Fruit fly (Drosophila melanogaster): ENCODE data around the gene Oatp74D.

Oatp74D gene

DNA sequence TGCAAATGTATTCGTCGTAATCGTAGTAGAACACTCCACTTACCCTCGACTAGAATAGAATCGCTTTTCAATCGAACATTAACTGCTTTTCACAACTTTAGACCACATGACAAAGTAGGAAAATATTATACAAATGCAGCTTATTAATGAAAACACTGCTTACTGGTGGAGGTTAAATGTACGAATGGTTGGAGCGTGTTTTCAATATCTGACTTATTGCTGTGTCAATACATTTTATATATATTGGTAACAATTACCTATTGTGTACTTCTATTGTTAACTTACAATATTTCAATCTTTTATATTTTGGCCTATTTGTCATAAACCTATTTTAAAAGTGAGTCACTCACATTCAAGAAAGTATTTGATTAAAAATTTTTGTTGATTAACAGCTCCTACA lies 53.1 kb downstream of the Oatp74D start:
- TF ChIP-seq CG11294 (GFP tag; IDR thresholded peaks at IDR 0.05) = no peak

dm6 chr3L:17549049-17549876 lies 62.3 kb downstream of the Oatp74D start, which contains the start of the genes Jon74E and CG7542:
Jon74E (minus strand) TSS chr3L:17549127.
CG7542 (plus strand) TSS chr3L:17549826.
- no peak for TF ChIP-seq CG6163 (GFP tag; IDR thresholded peaks at IDR 0.05)
- TF ChIP-seq Blimp-1 (GFP tag; optimal IDR thresholded peaks at IDR 0.05) = no peak
- no peak for TF ChIP-seq acj6 (GFP tag; optimal IDR thresholded peaks at IDR 0.05)
- TF ChIP-seq CG11762 (GFP tag; optimal IDR thresholded peaks at IDR 0.05; ENCODE audit: insufficient read depth) = no peak
- peak; percentile 54 for TF ChIP-seq vri (GFP tag; optimal IDR thresholded peaks at IDR 0.05)
- TF ChIP-seq Met (GFP tag; optimal IDR thresholded peaks at IDR 0.05) = no peak
- TF ChIP-seq Eip75B (GFP tag; optimal IDR thresholded peaks at IDR 0.05) = no peak
- no peak for TF ChIP-seq CG8632 (GFP tag; optimal IDR thresholded peaks at IDR 0.05)

DNA sequence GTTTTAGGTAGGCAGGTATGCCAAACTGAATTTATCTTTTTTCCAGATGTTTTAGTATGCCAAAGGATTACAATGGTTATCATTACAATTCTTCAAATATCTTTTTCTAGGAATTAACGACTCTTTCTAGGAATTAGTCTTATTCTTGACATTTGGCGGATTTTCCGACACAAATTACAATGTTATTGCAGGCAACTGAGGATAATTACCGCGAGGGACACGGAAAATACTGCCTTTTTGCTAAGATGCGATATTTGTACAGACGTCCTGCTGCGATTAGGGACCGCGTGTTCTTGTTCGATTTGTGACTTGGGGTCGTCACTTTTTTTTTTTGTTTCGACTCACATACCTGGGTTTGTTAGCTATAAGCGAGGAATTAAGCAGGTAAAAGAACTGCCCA lies 68.9 kb downstream of the Oatp74D start:
- TF ChIP-seq cyc (GFP tag; optimal IDR thresholded peaks at IDR 0.05) (no peak), CG6163 (GFP tag; IDR thresholded peaks at IDR 0.05) (no peak), Hr39 (GFP tag; optimal IDR thresholded peaks at IDR 0.05) (no peak), CG15336 (GFP tag; IDR thresholded peaks at IDR 0.05) (no peak), Ets21C (GFP tag; optimal IDR thresholded peaks at IDR 0.05) (no peak), Met (GFP tag; optimal IDR thresholded peaks at IDR 0.05) (no peak), ss (GFP tag; optimal IDR thresholded peaks at IDR 0.05) (no peak), Ets96B (tag; optimal IDR thresholded peaks at IDR 0.05) (no peak), CG1621 (tag; optimal IDR thresholded peaks at IDR 0.05) (no peak), CG32006 (GFP tag; optimal IDR thresholded peaks at IDR 0.05) (no peak), Sox14 (GFP tag; optimal IDR thresholded peaks at IDR 0.05) (no peak), CG11294 (GFP tag; IDR thresholded peaks at IDR 0.05) (no peak), CG16779 (tag; optimal IDR thresholded peaks at IDR 0.05) (no peak), CG6792 (GFP tag; optimal IDR thresholded peaks at IDR 0.05) (no peak), CG8319 (GFP tag; optimal IDR thresholded peaks at IDR 0.05) (no peak), pdm3 (GFP tag; optimal IDR thresholded peaks at IDR 0.05) (no peak), Smox (GFP tag; optimal IDR thresholded peaks at IDR 0.05) (no peak), fkh (GFP tag; optimal IDR thresholded peaks at IDR 0.05) (no peak), fd85E (GFP tag; optimal IDR thresholded peaks at IDR 0.05) (no peak)

DNA sequence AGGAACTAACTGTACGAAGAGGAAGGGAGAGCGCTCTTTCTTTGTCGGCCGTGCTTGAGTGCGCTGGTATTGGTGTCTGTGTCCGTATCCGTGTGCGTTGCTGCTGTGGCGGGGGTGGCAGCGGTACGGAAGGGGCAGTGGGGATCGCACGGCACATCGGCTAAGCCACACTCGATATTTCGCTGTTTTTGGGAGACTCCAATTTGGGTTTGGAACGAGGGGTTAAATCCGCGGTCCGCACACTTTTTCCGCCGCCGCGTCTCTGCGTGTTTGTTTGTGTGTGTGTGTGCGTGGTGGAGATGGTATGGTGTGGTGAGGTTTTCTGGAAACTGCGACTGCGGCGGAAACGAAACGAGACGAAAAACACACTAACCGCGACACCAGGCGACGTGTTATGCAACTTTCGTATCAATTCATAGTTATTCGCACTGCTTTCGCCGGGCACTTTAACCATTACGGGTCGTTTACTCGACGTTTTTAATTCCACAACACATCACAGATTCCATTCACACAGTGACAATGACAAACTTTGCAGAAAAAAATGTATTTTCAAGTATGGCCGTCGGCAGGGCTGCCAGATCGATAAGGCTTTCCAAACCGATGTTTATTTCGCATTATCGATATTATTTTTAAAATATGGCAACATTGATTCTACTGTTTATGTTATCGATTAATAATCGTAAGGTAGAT lies 70.4 kb downstream of the Oatp74D start, which contains the start of gene CycT:
TSS of gene CycT (minus strand) at position 574 of the 690 bp plus-strand sequence.
- TF ChIP-seq CG6854 (GFP tag; optimal IDR thresholded peaks at IDR 0.05) (peak; percentile 85), pdm3 (GFP tag; optimal IDR thresholded peaks at IDR 0.05) (no peak), Smox (GFP tag; optimal IDR thresholded peaks at IDR 0.05) (no peak), vri (GFP tag; optimal IDR thresholded peaks at IDR 0.05) (peak; percentile 76), topi (GFP tag; optimal IDR thresholded peaks at IDR 0.05) (no peak), Eip78C (GFP tag) (peak; percentile 86), dsx (GFP tag; optimal IDR thresholded peaks at IDR 0.05; ENCODE audit: poor library complexity, severe bottlenecking) (peak; percentile 19), fd85E (GFP tag; optimal IDR thresholded peaks at IDR 0.05) (peak; percentile 7), cyc (GFP tag; optimal IDR thresholded peaks at IDR 0.05) (peak; percentile 2), Sox14 (GFP tag; optimal IDR thresholded peaks at IDR 0.05) (peak; percentile 75), esn (GFP tag; optimal IDR thresholded peaks at IDR 0.05) (peak; percentile 42), CG6163 (GFP tag; IDR thresholded peaks at IDR 0.05) (0 out of 3 replicates have a peak, but pooled peaks have one; percentile 28), dac (GFP tag; optimal IDR thresholded peaks at IDR 0.05) (peak; percentile 1), CG6792 (GFP tag; optimal IDR thresholded peaks at IDR 0.05) (peak; percentile 30), CG15336 (GFP tag; IDR thresholded peaks at IDR 0.05) (peak; percentile 53), CG10631 (GFP tag; optimal IDR thresholded peaks at IDR 0.05) (no peak)

Measured in whole organism, prepupa.